Fruit fly (Drosophila melanogaster) whole organism, adult: Measurements from ENCODE around the gene CG8206.

Experiments
- CG11617 ChIP-seq: fragments of 200-800 bp; sonication (Bioruptor generic); optimal IDR thresholded peaks from 2 replicates; lab custom pipeline; 2017; ENCODE audit warnings: mild to moderate bottlenecking, missing biosample characterization, missing genetic modification reagents, missing genetic modification characterization
- CG7101 ChIP-seq: fragments of 200-800 bp; sonication (Bioruptor generic); optimal IDR thresholded peaks from 2 replicates; lab custom pipeline; 2018; ENCODE audit warnings: missing biosample characterization, mild to moderate bottlenecking, missing genetic modification characterization, moderate library complexity
- Clk ChIP-seq: fragments of 200-800 bp; sonication (Bioruptor generic); optimal IDR thresholded peaks from 2 replicates; lab custom pipeline; 2017; ENCODE audit warnings: missing biosample characterization, missing genetic modification characterization
- tj ChIP-seq: fragments of 200-800 bp; sonication (Bioruptor generic); optimal IDR thresholded peaks from 3 replicates; lab custom pipeline; 2017; ENCODE audit warnings: missing biosample characterization, mild to moderate bottlenecking, missing genetic modification characterization, moderate library complexity

DNA sequence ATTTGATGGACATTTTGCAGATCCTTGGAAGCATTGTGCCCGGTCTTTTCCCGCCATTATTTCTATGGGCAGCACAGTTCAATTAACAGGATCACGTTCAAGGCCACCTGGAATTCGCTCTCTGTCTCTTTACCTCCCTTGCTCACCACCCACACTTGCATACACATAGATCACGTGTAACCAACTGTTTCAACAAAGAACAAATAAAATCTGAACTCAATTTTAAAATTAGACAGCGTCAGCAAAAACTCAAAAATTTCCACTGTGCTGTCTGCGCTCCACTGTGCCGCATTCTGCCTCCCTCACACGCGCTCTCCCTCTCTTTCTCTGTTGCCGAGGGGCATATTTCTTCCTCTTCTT lies 29.4 kb upstream of the CG8206 start:
- TF ChIP-seq tj (peak; percentile 90), Clk (no peak), CG11617 (GFP tag; lab: Kevin White, UChicago) (no peak), CG7101 (no peak)
